Fruit fly (Drosophila melanogaster) whole organism, wandering third instar larva: ENCODE data around the gene CG10140.

ENCODE experiments used
- CrebA ChIP-seq: fragments of 200-800 bp; sonication (Bioruptor generic); optimal IDR thresholded peaks from 2 replicates; lab custom pipeline; 2016; ENCODE audit warnings: missing biosample characterization, mild to moderate bottlenecking, missing genetic modification characterization, borderline replicate concordance
- Hr78 ChIP-seq: fragments of >200 bp; optimal IDR thresholded peaks from 2 replicates; lab custom pipeline; 2017; ENCODE audit warnings: missing biosample characterization, missing genetic modification characterization
- Jra ChIP-seq: sonication (Bioruptor generic); optimal IDR thresholded peaks from 2 replicates; lab custom pipeline; 2016; ENCODE audit warnings: missing biosample characterization, missing genetic modification characterization
- Mio ChIP-seq: sonication (Bioruptor generic); optimal IDR thresholded peaks from 2 replicates; lab custom pipeline; 2016; ENCODE audit warnings: missing biosample characterization, missing genetic modification characterization
- Myc ChIP-seq: fragments of >200 bp; optimal IDR thresholded peaks from 2 replicates; lab custom pipeline; 2017
- dsf ChIP-seq: sonication (Bioruptor generic); optimal IDR thresholded peaks from 2 replicates; lab custom pipeline; 2016; ENCODE audit warnings: missing biosample characterization, missing genetic modification characterization, borderline replicate concordance
- ey ChIP-seq: fragments of 200-800 bp; sonication (Bioruptor generic); optimal IDR thresholded peaks from 2 replicates; lab custom pipeline; 2016; ENCODE audit warnings: missing biosample characterization, missing genetic modification characterization
- fru ChIP-seq: fragments of 200-800 bp; sonication (Bioruptor generic); optimal IDR thresholded peaks from 3 replicates; lab custom pipeline; 2016; ENCODE audit warnings: missing biosample characterization, mild to moderate bottlenecking, missing genetic modification characterization
- h ChIP-seq: fragments of 200-800 bp; sonication (Bioruptor generic); optimal IDR thresholded peaks from 3 replicates; lab custom pipeline; 2016; ENCODE audit warnings: missing biosample characterization, mild to moderate bottlenecking, missing genetic modification characterization
- pan ChIP-seq: fragments of >200 bp; optimal IDR thresholded peaks from 2 replicates; lab custom pipeline; 2017
- rgr ChIP-seq: fragments of 200-800 bp; sonication (Bioruptor generic); optimal IDR thresholded peaks from 3 replicates; lab custom pipeline; 2016; ENCODE audit warnings: missing biosample characterization, mild to moderate bottlenecking, missing genetic modification characterization
- usp ChIP-seq: fragments of >200 bp; optimal IDR thresholded peaks from 2 replicates; lab custom pipeline; 2017; ENCODE audit warnings: missing biosample characterization, missing genetic modification characterization

DNA sequence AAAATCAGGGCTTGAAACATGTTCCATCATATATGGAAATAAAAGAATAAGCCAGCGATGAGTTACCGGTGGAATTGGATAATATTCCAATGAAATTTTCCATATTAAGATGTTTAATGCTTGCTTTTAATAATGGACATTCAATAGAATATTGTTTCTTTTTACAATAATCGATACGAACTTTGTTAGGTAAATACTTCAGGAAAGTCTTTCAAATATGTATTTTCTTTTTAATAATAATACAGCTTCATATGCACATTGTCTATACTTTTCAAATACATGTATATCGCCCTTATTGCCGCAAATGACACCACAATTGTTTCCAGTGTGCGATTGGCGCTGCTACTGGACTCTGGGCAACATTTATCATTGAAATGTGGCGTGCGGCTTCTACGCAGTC lies 33.4 kb downstream of the CG10140 start:
- no peak for TF ChIP-seq Jra (GFP tag; lab: Kevin White, UChicago)
- TF ChIP-seq Myc, result no peak
- no peak for TF ChIP-seq dsf (GFP tag; lab: Kevin White, UChicago)
- no peak for TF ChIP-seq CrebA (GFP tag; lab: Kevin White, UChicago)
- peak; percentile 13 for TF ChIP-seq ey (GFP tag; lab: Kevin White, UChicago)
- TF ChIP-seq h, result peak; percentile 33
- peak; percentile 36 for TF ChIP-seq fru (GFP tag; lab: Kevin White, UChicago)
- no peak for TF ChIP-seq pan (lab: Kevin White, UChicago)
- TF ChIP-seq usp, result no peak
- no peak for TF ChIP-seq rgr (GFP tag; lab: Kevin White, UChicago)
- no peak for TF ChIP-seq Hr78 (GFP tag; lab: Kevin White, UChicago)
- no peak for TF ChIP-seq Mio
